Worm (Caenorhabditis elegans) whole organism, L2 larva: ENCODE data around the gene fbxc-14.

Source experiments
- F13H6.1 ChIP-seq: sonication (generic microtip); optimal IDR thresholded peaks from 2 replicates; lab custom pipeline; 2016; ENCODE audit warnings: missing genetic modification characterization, missing compliant biosample characterization
- R02D3.7 ChIP-seq: fragments of 150-350 bp; optimal IDR thresholded peaks from 2 replicates; lab custom pipeline; 2014; ENCODE audit warnings: missing biosample characterization, missing genetic modification characterization
- ama-1 ChIP-seq: fragments of 150-350 bp; optimal IDR thresholded peaks from 2 replicates; lab custom pipeline; 2018; ENCODE audit warnings: inconsistent platforms
- blmp-1 ChIP-seq: sonication (generic microtip); optimal IDR thresholded peaks from 2 replicates; lab custom pipeline; 2017; ENCODE audit warnings: missing genetic modification characterization, mild to moderate bottlenecking, missing compliant biosample characterization, antibody characterized with exemption, moderate library complexity; ENCODE audit not compliant: insufficient read depth
- ceh-16 ChIP-seq: fragments of 150-350 bp; optimal IDR thresholded peaks from 2 replicates; lab custom pipeline; 2014; ENCODE audit warnings: missing biosample characterization, missing genetic modification characterization
- ceh-82 ChIP-seq: fragments of 150-350 bp; optimal IDR thresholded peaks from 2 replicates; lab custom pipeline; 2014; ENCODE audit warnings: missing biosample characterization, missing genetic modification characterization
- elt-1 ChIP-seq: fragments of 150-350 bp; optimal IDR thresholded peaks from 2 replicates; lab custom pipeline; 2014; ENCODE audit warnings: missing biosample characterization, missing genetic modification characterization
- fos-1 ChIP-seq: fragments of 150-350 bp; optimal IDR thresholded peaks from 2 replicates; lab custom pipeline; 2014; ENCODE audit warnings: missing biosample characterization, missing genetic modification characterization
- lin-13 ChIP-seq: fragments of 150-350 bp; optimal IDR thresholded peaks from 2 replicates; lab custom pipeline; 2014; ENCODE audit warnings: missing biosample characterization, missing genetic modification reagents, missing genetic modification characterization
- mdl-1 ChIP-seq, 2 experiments: fragments of 150-350 bp in 1 of 2; sonication (generic microtip) in 1 of 2; optimal IDR thresholded peaks; 2 replicates each; lab custom pipeline; 2017; ENCODE audit warnings: missing biosample characterization in 2 of 2, missing genetic modification characterization in 2 of 2
- nhr-12 ChIP-seq: fragments of 150-350 bp; optimal IDR thresholded peaks from 2 replicates; lab custom pipeline; 2014; ENCODE audit warnings: missing biosample characterization, missing genetic modification characterization
- ztf-11 ChIP-seq: sonication (generic microtip); optimal IDR thresholded peaks from 2 replicates; lab custom pipeline; 2017; ENCODE audit warnings: missing biosample characterization, missing genetic modification characterization

- no peak for TF ChIP-seq ztf-11 (tag; lab: Kevin White, UChicago)
- no peak for TF ChIP-seq nhr-12 (tag; lab: Kevin White, UChicago)
- no peak for TF ChIP-seq ceh-16 (tag; lab: Kevin White, UChicago)
- no peak for TF ChIP-seq ama-1 (lab: Kevin White, UChicago)
- no peak for TF ChIP-seq F13H6.1 (tag; lab: Kevin White, UChicago)
- no peak for TF ChIP-seq elt-1 (tag; lab: Kevin White, UChicago)
- TF ChIP-seq ceh-82 (tag; lab: Kevin White, UChicago) = no peak
- no peak for TF ChIP-seq blmp-1
- no peak for TF ChIP-seq R02D3.7 (tag; lab: Kevin White, UChicago)
- TF ChIP-seq mdl-1 (tag; optimal IDR thresholded peaks at IDR 0.05; lab: Kevin White, UChicago) = no peak
- TF ChIP-seq fos-1 = no peak
- TF ChIP-seq lin-13 = no peak
Observed at ce11 chrII:938549-938948, 35.5 kb upstream of the fbxc-14 start, which contains the start of gene R07C3.3.
